Worm (Caenorhabditis elegans) whole organism, midembryonic: ENCODE data around the gene gpd-3.

Source experiments
- cog-1 ChIP-seq: sonication (generic microtip); optimal IDR thresholded peaks from 2 replicates; lab custom pipeline; 2016; ENCODE audit warnings: missing genetic modification characterization, missing compliant biosample characterization
- flt-1 ChIP-seq: fragments of 200-800 bp; sonication (Bioruptor generic); IDR thresholded peaks from 2 replicates; pipeline ENCODE4 v1.3.6; 2022; ENCODE audit warnings: missing genetic modification characterization, missing compliant biosample characterization
- klf-2 ChIP-seq: fragments of 200-800 bp; sonication (Bioruptor generic); conservative IDR thresholded peaks from 2 replicates; pipeline ENCODE4 v1.3.6; 2022; ENCODE audit warnings: missing genetic modification reagents, missing genetic modification characterization, missing compliant biosample characterization
- med-1 ChIP-seq: sonication (generic microtip); optimal IDR thresholded peaks from 2 replicates; lab custom pipeline; 2017; ENCODE audit warnings: missing genetic modification characterization, mild to moderate bottlenecking, missing compliant biosample characterization, antibody characterized with exemption, missing genetic modification reagents; ENCODE audit not compliant: insufficient read depth
- ref-1 ChIP-seq: fragments of 200-800 bp; sonication (Bioruptor generic); conservative IDR thresholded peaks from 2 replicates; pipeline ENCODE4 v1.3.6; 2022; ENCODE audit warnings: missing genetic modification reagents, missing genetic modification characterization, missing compliant biosample characterization
- ztf-23 ChIP-seq: fragments of 200-800 bp; sonication (Bioruptor generic); IDR thresholded peaks from 2 replicates; pipeline ENCODE4 v1.3.6; 2022; ENCODE audit warnings: missing genetic modification reagents, missing genetic modification characterization, missing compliant biosample characterization
- ztf-29 ChIP-seq: fragments of 200-800 bp; sonication (Bioruptor generic); IDR thresholded peaks from 2 replicates; pipeline ENCODE4 v1.3.6; 2022; ENCODE audit warnings: missing genetic modification reagents, missing genetic modification characterization, missing compliant biosample characterization

DNA sequence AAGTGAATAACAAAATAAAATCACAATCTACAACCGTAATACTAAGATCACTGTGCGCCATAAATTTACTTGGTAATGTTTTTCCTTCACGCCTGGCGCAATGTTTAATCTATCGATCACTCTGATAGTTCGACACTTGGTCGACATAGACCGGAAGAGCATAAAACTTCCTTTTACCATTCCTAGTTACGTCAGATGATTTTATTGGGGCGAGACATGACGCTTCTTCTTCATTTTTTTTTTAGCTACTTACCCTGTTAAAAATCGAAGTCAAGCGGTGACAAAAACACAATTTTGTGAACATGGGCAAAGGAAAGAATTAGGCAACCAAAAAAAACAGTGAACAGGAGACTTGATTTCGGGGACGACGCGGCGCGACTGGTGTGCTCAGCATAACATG lies 41.4 kb upstream of the gpd-3 start:
- TF ChIP-seq flt-1 (GFP tag; lab: Robert Waterston, UW) (no peak), med-1 (GFP tag; lab: Kevin White, UChicago) (no peak), ztf-29 (GFP tag; lab: Robert Waterston, UW) (no peak), klf-2 (no peak), ref-1 (no peak), cog-1 (no peak), ztf-23 (GFP tag; lab: Robert Waterston, UW) (no peak)
